Worm (Caenorhabditis elegans): ENCODE measurements around the gene K11D9.3.
"Not testable (repeated sequence)": the region's sequence is repeated elsewhere in the genome, so short reads cannot be mapped to it uniquely, and the experiment has no call there.

Gene K11D9.3

ce11 chrIII:10806821-10807220, 4.8 kb upstream of the K11D9.3 start:
- TF ChIP-seq B0310.2 (tag; optimal IDR thresholded peaks at IDR 0.05), result no peak
- no peak for TF ChIP-seq tbx-37 (GFP tag; conservative IDR thresholded peaks at IDR 0.05)
- TF ChIP-seq hmbx-1 (tag; optimal IDR thresholded peaks at IDR 0.05), result no peak
- TF ChIP-seq ets-7 (tag; optimal IDR thresholded peaks at IDR 0.05), result no peak
- no peak for TF ChIP-seq hmg-4 (GFP tag; optimal IDR thresholded peaks at IDR 0.05)
- no peak for TF ChIP-seq scrt-1 (GFP tag; IDR thresholded peaks at IDR 0.05)
- TF ChIP-seq sea-1 (GFP tag; conservative IDR thresholded peaks at IDR 0.05), result no peak
- no peak for TF ChIP-seq ama-1 (optimal IDR thresholded peaks at IDR 0.05)
- no peak for TF ChIP-seq hnd-1 (tag; optimal IDR thresholded peaks at IDR 0.05)
- TF ChIP-seq tra-4 (tag; optimal IDR thresholded peaks at IDR 0.05), result no peak
- no peak for TF ChIP-seq tbx-11 (GFP tag; IDR thresholded peaks at IDR 0.05)
- no peak for TF ChIP-seq pes-1 (GFP tag; IDR thresholded peaks at IDR 0.05)
- no peak for TF ChIP-seq ceh-36 (tag; optimal IDR thresholded peaks at IDR 0.05)
- no peak for TF ChIP-seq ceh-13 (GFP tag; optimal IDR thresholded peaks at IDR 0.05)
- no peak for TF ChIP-seq flt-1 (GFP tag; IDR thresholded peaks at IDR 0.05)
- no peak for TF ChIP-seq aly-1 (tag; optimal IDR thresholded peaks at IDR 0.05)
- no peak for TF ChIP-seq F13C5.2 (tag; optimal IDR thresholded peaks at IDR 0.05)

ce11 chrIII:10805625-10806024, 3.6 kb upstream of the K11D9.3 start, which contains the start of gene klp-7:
Gene klp-7 (plus strand): TSS chrIII:10805925.
- TF ChIP-seq tbx-37 (GFP tag; conservative IDR thresholded peaks at IDR 0.05); ama-1 (optimal IDR thresholded peaks at IDR 0.05); hnd-1 (tag; optimal IDR thresholded peaks at IDR 0.05): not testable (repeated sequence)

- no peak for TF ChIP-seq hmbx-1 (tag; optimal IDR thresholded peaks at IDR 0.05)
- no peak for TF ChIP-seq sea-1 (GFP tag; conservative IDR thresholded peaks at IDR 0.05)
- TF ChIP-seq ceh-36 (tag; optimal IDR thresholded peaks at IDR 0.05), result no peak
- TF ChIP-seq ama-1 (optimal IDR thresholded peaks at IDR 0.05), result no peak
- TF ChIP-seq F13C5.2 (tag; optimal IDR thresholded peaks at IDR 0.05), result no peak
Measured at ce11 chrIII:10805172-10805571, 3.2 kb upstream of the K11D9.3 start.

- TF ChIP-seq pes-1 (GFP tag; IDR thresholded peaks at IDR 0.05) (no peak), ceh-36 (tag; optimal IDR thresholded peaks at IDR 0.05) (no peak), F13C5.2 (tag; optimal IDR thresholded peaks at IDR 0.05) (no peak), hnd-1 (tag; optimal IDR thresholded peaks at IDR 0.05) (no peak), scrt-1 (GFP tag; IDR thresholded peaks at IDR 0.05) (no peak), B0310.2 (tag; optimal IDR thresholded peaks at IDR 0.05) (no peak), sea-1 (GFP tag; conservative IDR thresholded peaks at IDR 0.05) (no peak), tbx-37 (GFP tag; conservative IDR thresholded peaks at IDR 0.05) (no peak), hmg-4 (GFP tag; optimal IDR thresholded peaks at IDR 0.05) (no peak), flt-1 (GFP tag; IDR thresholded peaks at IDR 0.05) (no peak), hmbx-1 (tag; optimal IDR thresholded peaks at IDR 0.05) (no peak), tbx-11 (GFP tag; IDR thresholded peaks at IDR 0.05) (no peak), tra-4 (tag; optimal IDR thresholded peaks at IDR 0.05) (no peak), ceh-13 (GFP tag; optimal IDR thresholded peaks at IDR 0.05) (no peak)
Measured at ce11 chrIII:10794049-10794448, 8.0 kb downstream of the K11D9.3 start, which contains the start of gene clec-163. Gene clec-163 (plus strand): TSS chrIII:10794349.

ce11 chrIII:10791233-10791632, 10.8 kb downstream of the K11D9.3 start:
- TF ChIP-seq tra-4 (tag; optimal IDR thresholded peaks at IDR 0.05) (no peak), hmbx-1 (tag; optimal IDR thresholded peaks at IDR 0.05) (no peak), ceh-36 (tag; optimal IDR thresholded peaks at IDR 0.05) (no peak), hmg-4 (GFP tag; optimal IDR thresholded peaks at IDR 0.05) (no peak), tbx-11 (GFP tag; IDR thresholded peaks at IDR 0.05) (no peak), ets-7 (tag; optimal IDR thresholded peaks at IDR 0.05) (no peak), ama-1 (optimal IDR thresholded peaks at IDR 0.05) (no peak), flt-1 (GFP tag; IDR thresholded peaks at IDR 0.05) (no peak), pes-1 (GFP tag; IDR thresholded peaks at IDR 0.05) (no peak), ceh-13 (GFP tag; optimal IDR thresholded peaks at IDR 0.05) (no peak), hnd-1 (tag; optimal IDR thresholded peaks at IDR 0.05) (no peak), scrt-1 (GFP tag; IDR thresholded peaks at IDR 0.05) (no peak), B0310.2 (tag; optimal IDR thresholded peaks at IDR 0.05) (no peak), F13C5.2 (tag; optimal IDR thresholded peaks at IDR 0.05) (no peak), tbx-37 (GFP tag; conservative IDR thresholded peaks at IDR 0.05) (no peak), sea-1 (GFP tag; conservative IDR thresholded peaks at IDR 0.05) (no peak), aly-1 (tag; optimal IDR thresholded peaks at IDR 0.05) (no peak)

ce11 chrIII:10783052-10783451, 19.0 kb downstream of the K11D9.3 start:
- TF ChIP-seq ceh-36 (tag; optimal IDR thresholded peaks at IDR 0.05) (peak; percentile 41), tra-4 (tag; optimal IDR thresholded peaks at IDR 0.05) (no peak)

- TF ChIP-seq sea-1 (GFP tag; conservative IDR thresholded peaks at IDR 0.05), result no peak
- TF ChIP-seq flt-1 (GFP tag; IDR thresholded peaks at IDR 0.05), result no peak
- TF ChIP-seq hmbx-1 (tag; optimal IDR thresholded peaks at IDR 0.05), result no peak
- TF ChIP-seq tbx-11 (GFP tag; IDR thresholded peaks at IDR 0.05), result no peak
- no peak for TF ChIP-seq ceh-13 (GFP tag; optimal IDR thresholded peaks at IDR 0.05)
- no peak for TF ChIP-seq B0310.2 (tag; optimal IDR thresholded peaks at IDR 0.05)
- TF ChIP-seq tra-4 (tag; optimal IDR thresholded peaks at IDR 0.05), result no peak
- TF ChIP-seq ama-1 (optimal IDR thresholded peaks at IDR 0.05), result no peak
- TF ChIP-seq pes-1 (GFP tag; IDR thresholded peaks at IDR 0.05), result no peak
- no peak for TF ChIP-seq scrt-1 (GFP tag; IDR thresholded peaks at IDR 0.05)
- TF ChIP-seq hnd-1 (tag; optimal IDR thresholded peaks at IDR 0.05), result no peak
- no peak for TF ChIP-seq aly-1 (tag; optimal IDR thresholded peaks at IDR 0.05)
- no peak for TF ChIP-seq F13C5.2 (tag; optimal IDR thresholded peaks at IDR 0.05)
- TF ChIP-seq ets-7 (tag; optimal IDR thresholded peaks at IDR 0.05), result no peak
- no peak for TF ChIP-seq hmg-4 (GFP tag; optimal IDR thresholded peaks at IDR 0.05)
- TF ChIP-seq tbx-37 (GFP tag; conservative IDR thresholded peaks at IDR 0.05), result no peak
- no peak for TF ChIP-seq ceh-36 (tag; optimal IDR thresholded peaks at IDR 0.05)
Measured at ce11 chrIII:10781553-10781952, 20.5 kb downstream of the K11D9.3 start, which contains the start of gene ptr-19. Gene ptr-19 (plus strand): TSS chrIII:10781853.

- TF ChIP-seq pes-1 (GFP tag; IDR thresholded peaks at IDR 0.05) (no peak), flt-1 (GFP tag; IDR thresholded peaks at IDR 0.05) (no peak), ceh-13 (GFP tag; optimal IDR thresholded peaks at IDR 0.05) (no peak), sea-1 (GFP tag; conservative IDR thresholded peaks at IDR 0.05) (no peak), aly-1 (tag; optimal IDR thresholded peaks at IDR 0.05) (no peak), ceh-36 (tag; optimal IDR thresholded peaks at IDR 0.05) (no peak), ets-7 (tag; optimal IDR thresholded peaks at IDR 0.05) (no peak), B0310.2 (tag; optimal IDR thresholded peaks at IDR 0.05) (no peak)
Measured at ce11 chrIII:10769693-10770092, 32.3 kb downstream of the K11D9.3 start.

Data from whole organism, early embryonic.